Worm (Caenorhabditis elegans) whole organism, L4 larva: ENCODE results near the gene rps-14.
A peak's percentile ranks its signal among the peaks of the same experiment; 100 is the strongest.

ENCODE experiments used
- D1046.2 ChIP-seq: fragments of 200-800 bp; sonication (Bioruptor generic); IDR thresholded peaks from 2 replicates; pipeline ENCODE4 v1.3.6; 2022; ENCODE audit warnings: missing genetic modification characterization, missing compliant biosample characterization
- F37D6.2 ChIP-seq: sonication (generic microtip); optimal IDR thresholded peaks from 2 replicates; lab custom pipeline; 2016; ENCODE audit warnings: mild to moderate bottlenecking, missing genetic modification characterization, missing compliant biosample characterization
- T20F7.1 ChIP-seq: fragments of 200-800 bp; sonication (Bioruptor generic); optimal IDR thresholded peaks from 2 replicates; lab custom pipeline; 2018; ENCODE audit warnings: mild to moderate bottlenecking, missing genetic modification characterization, missing compliant biosample characterization
- T26A8.4 ChIP-seq: fragments of 200-800 bp; sonication (Bioruptor generic); IDR thresholded peaks from 2 replicates; pipeline ENCODE4 v1.3.6; 2022; ENCODE audit warnings: missing genetic modification characterization, missing compliant biosample characterization
- Y48G9A.11 ChIP-seq: fragments of 200-800 bp; sonication (Bioruptor generic); IDR thresholded peaks from 2 replicates; pipeline ENCODE4 v1.3.6; 2022; ENCODE audit warnings: missing genetic modification reagents, missing genetic modification characterization, missing compliant biosample characterization
- Y75B8A.6 ChIP-seq: fragments of 200-800 bp; sonication (Bioruptor generic); IDR thresholded peaks from 2 replicates; pipeline ENCODE4 v1.3.6; 2022; ENCODE audit warnings: missing genetic modification reagents, missing genetic modification characterization, missing compliant biosample characterization
- ZK337.2 ChIP-seq: fragments of 200-800 bp; sonication (Bioruptor generic); IDR thresholded peaks from 2 replicates; pipeline ENCODE4 v1.3.6; 2022; ENCODE audit warnings: missing genetic modification reagents, missing genetic modification characterization, missing compliant biosample characterization
- ZK546.5 ChIP-seq, 2 experiments: sonication (generic microtip); optimal IDR thresholded peaks; 2 replicates each; lab custom pipeline; 2017; ENCODE audit warnings: missing biosample characterization in 2 of 2, missing genetic modification characterization in 2 of 2
- aha-1 ChIP-seq: fragments of 150-350 bp; peaks from one replicate; lab custom pipeline; 2014; ENCODE audit warnings: missing biosample characterization, missing genetic modification characterization
- arid-1 ChIP-seq: fragments of 200-800 bp; sonication (Bioruptor generic); conservative IDR thresholded peaks from 2 replicates; pipeline ENCODE4 v1.3.6; 2022; ENCODE audit warnings: missing genetic modification reagents, missing genetic modification characterization, missing compliant biosample characterization
- ceh-82 ChIP-seq: sonication (generic microtip); optimal IDR thresholded peaks from 2 replicates; lab custom pipeline; 2017; ENCODE audit warnings: missing biosample characterization, missing genetic modification characterization
- ces-1 ChIP-seq: fragments of 150-350 bp; sonication (generic microtip); optimal IDR thresholded peaks from 4 replicates; lab custom pipeline; 2014; ENCODE audit warnings: missing biosample characterization, missing genetic modification reagents, missing genetic modification characterization
- cey-2 ChIP-seq: sonication (generic microtip); optimal IDR thresholded peaks from 3 replicates; lab custom pipeline; 2017; ENCODE audit warnings: missing genetic modification characterization, mild to moderate bottlenecking, missing compliant biosample characterization, antibody characterized with exemption, borderline replicate concordance; ENCODE audit not compliant: insufficient read depth
- daf-16 ChIP-seq, 3 experiments: sonication (generic microtip); optimal IDR thresholded peaks; 2 replicates each; lab custom pipeline; 2016 to 2017; ENCODE audit warnings: missing genetic modification characterization in 3 of 3, missing genetic modification reagents in 3 of 3, mild to moderate bottlenecking in 2 of 3, missing compliant biosample characterization in 2 of 3, missing biosample characterization in 1 of 3, moderate library complexity in 1 of 3
- daf-19 ChIP-seq: fragments of 200-800 bp; sonication (Bioruptor generic); conservative IDR thresholded peaks from 2 replicates; pipeline ENCODE4 v1.3.6; 2022; ENCODE audit warnings: missing genetic modification characterization, missing compliant biosample characterization
- dmd-6 ChIP-seq: fragments of 200-800 bp; sonication (Bioruptor generic); IDR thresholded peaks from 2 replicates; pipeline ENCODE4 v1.3.6; 2022; ENCODE audit warnings: missing genetic modification reagents, missing genetic modification characterization, missing compliant biosample characterization
- dmd-9 ChIP-seq: fragments of 200-800 bp; sonication (Bioruptor generic); IDR thresholded peaks from 2 replicates; pipeline ENCODE4 v1.3.6; 2022; ENCODE audit warnings: missing genetic modification reagents, missing genetic modification characterization, missing compliant biosample characterization
- dpl-1 ChIP-seq: fragments of 150-350 bp; optimal IDR thresholded peaks from 2 replicates; lab custom pipeline; 2014; ENCODE audit warnings: missing biosample characterization, missing genetic modification reagents, missing genetic modification characterization
- duxl-1 ChIP-seq: sonication (generic microtip); optimal IDR thresholded peaks from 2 replicates; lab custom pipeline; 2016; ENCODE audit warnings: mild to moderate bottlenecking, missing genetic modification characterization, moderate library complexity, missing compliant biosample characterization; ENCODE audit not compliant: poor library complexity
- dve-1 ChIP-seq: sonication (generic microtip); optimal IDR thresholded peaks from 2 replicates; lab custom pipeline; 2017; ENCODE audit warnings: antibody characterized with exemption, mild to moderate bottlenecking, missing genetic modification characterization, missing compliant biosample characterization; ENCODE audit not compliant: insufficient read depth
- egl-27 ChIP-seq: sonication (generic microtip); optimal IDR thresholded peaks from 3 replicates; lab custom pipeline; 2017; ENCODE audit warnings: missing biosample characterization, missing genetic modification reagents, missing genetic modification characterization
- fkh-10 ChIP-seq: fragments of 150-350 bp; optimal IDR thresholded peaks from 2 replicates; lab custom pipeline; 2014; ENCODE audit warnings: missing biosample characterization, missing genetic modification reagents, missing genetic modification characterization
- hif-1 ChIP-seq, 2 experiments: sonication (generic microtip); optimal IDR thresholded peaks; 2 replicates each; lab custom pipeline; 2016 to 2017; ENCODE audit warnings: missing compliant biosample characterization in 2 of 2, missing genetic modification characterization in 2 of 2, missing genetic modification reagents in 2 of 2, missing genotype in 2 of 2, mild to moderate bottlenecking in 1 of 2
- hlh-30 ChIP-seq: sonication (generic microtip); optimal IDR thresholded peaks from 2 replicates; lab custom pipeline; 2017; ENCODE audit warnings: antibody characterized with exemption, mild to moderate bottlenecking, missing genetic modification characterization, missing compliant biosample characterization; ENCODE audit not compliant: insufficient read depth
- hmg-1.1 ChIP-seq: fragments of 200-800 bp; sonication (Bioruptor generic); IDR thresholded peaks from 2 replicates; pipeline ENCODE4 v1.3.6; 2022; ENCODE audit warnings: missing genetic modification reagents, missing genetic modification characterization, missing compliant biosample characterization
- lin-1 ChIP-seq: fragments of 200-800 bp; sonication (Bioruptor generic); IDR thresholded peaks from 2 replicates; pipeline ENCODE4 v1.3.6; 2022; ENCODE audit warnings: missing genetic modification reagents, missing genetic modification characterization, missing compliant biosample characterization
- lin-13 ChIP-seq: fragments of 150-350 bp; optimal IDR thresholded peaks from 2 replicates; lab custom pipeline; 2014; ENCODE audit warnings: missing biosample characterization, missing genetic modification reagents, missing genetic modification characterization
- lin-38 ChIP-seq: fragments of 200-800 bp; sonication (Bioruptor generic); IDR thresholded peaks from 2 replicates; pipeline ENCODE4 v1.3.6; 2022; ENCODE audit warnings: missing genetic modification reagents, missing genetic modification characterization, missing compliant biosample characterization
- lsy-2 ChIP-seq, 2 experiments: fragments of 150-350 bp in 1 of 2; sonication (generic microtip) in 1 of 2; optimal IDR thresholded peaks; 2 replicates each; lab custom pipeline; 2014 to 2017; ENCODE audit warnings: missing biosample characterization in 2 of 2, missing genetic modification characterization in 2 of 2
- mep-1 ChIP-seq: fragments of 150-350 bp; sonication (generic microtip); optimal IDR thresholded peaks from 3 replicates; lab custom pipeline; 2014; ENCODE audit warnings: missing biosample characterization, missing genetic modification characterization
- mes-2 ChIP-seq: sonication (generic microtip); optimal IDR thresholded peaks from 2 replicates; lab custom pipeline; 2016; ENCODE audit warnings: missing genotype, mild to moderate bottlenecking, missing genetic modification characterization, missing compliant biosample characterization; ENCODE audit not compliant: poor library complexity, severe bottlenecking
- mxl-3 ChIP-seq: fragments of 200-800 bp; sonication (Bioruptor generic); optimal IDR thresholded peaks from 2 replicates; lab custom pipeline; 2018; ENCODE audit warnings: mild to moderate bottlenecking, missing genetic modification characterization, missing compliant biosample characterization
- nhr-102 ChIP-seq: sonication (generic microtip); optimal IDR thresholded peaks from 2 replicates; lab custom pipeline; 2016; ENCODE audit warnings: mild to moderate bottlenecking, missing genetic modification characterization, moderate library complexity, missing compliant biosample characterization
- nhr-11 ChIP-seq: fragments of 150-350 bp; optimal IDR thresholded peaks from 2 replicates; lab custom pipeline; 2014; ENCODE audit warnings: missing biosample characterization, missing genetic modification characterization
- nhr-237 ChIP-seq: sonication (generic microtip); optimal IDR thresholded peaks from 2 replicates; lab custom pipeline; 2017; ENCODE audit warnings: missing biosample characterization, missing genetic modification characterization
- nhr-6 ChIP-seq: fragments of 150-350 bp; optimal IDR thresholded peaks from 2 replicates; lab custom pipeline; 2014; ENCODE audit warnings: missing biosample characterization, missing genetic modification characterization
- pha-4 ChIP-seq, 2 experiments: fragments of 150-350 bp in 1 of 2; fragments of 200-800 bp in 1 of 2; sonication (Bioruptor generic) in 1 of 2; IDR thresholded peaks in 1 of 2; optimal IDR thresholded peaks in 1 of 2; 2 replicates each; pipeline versions ENCODE4 v1.3.6 to Lab custom; 2014 to 2022; ENCODE audit warnings: missing genetic modification characterization in 2 of 2, missing genetic modification reagents in 2 of 2, missing biosample characterization in 1 of 2, missing compliant biosample characterization in 1 of 2
- sdz-12 ChIP-seq: fragments of 200-800 bp; sonication (Bioruptor generic); optimal IDR thresholded peaks from 2 replicates; lab custom pipeline; 2018; ENCODE audit warnings: mild to moderate bottlenecking, missing genetic modification characterization, missing compliant biosample characterization
- snpc-1.2 ChIP-seq: fragments of 200-800 bp; sonication (Bioruptor generic); IDR thresholded peaks from 2 replicates; pipeline ENCODE4 v1.3.6; 2022; ENCODE audit warnings: missing genetic modification reagents, missing genetic modification characterization, missing compliant biosample characterization
- snpc-4 ChIP-seq: fragments of 150-350 bp; optimal IDR thresholded peaks from 2 replicates; lab custom pipeline; 2014; ENCODE audit warnings: missing biosample characterization, missing genetic modification characterization
- spr-1 ChIP-seq: sonication (generic microtip); optimal IDR thresholded peaks from 2 replicates; lab custom pipeline; 2016; ENCODE audit warnings: mild to moderate bottlenecking, missing genetic modification characterization, missing compliant biosample characterization
- tra-1 ChIP-seq: fragments of 200-800 bp; sonication (Bioruptor generic); IDR thresholded peaks from 2 replicates; pipeline ENCODE4 v1.3.6; 2022; ENCODE audit warnings: missing genetic modification reagents, missing genetic modification characterization, missing compliant biosample characterization
- unc-130 ChIP-seq: sonication (generic microtip); optimal IDR thresholded peaks from 2 replicates; lab custom pipeline; 2016; ENCODE audit warnings: missing genetic modification reagents, missing genetic modification characterization, missing compliant biosample characterization
- zfp-3 ChIP-seq: fragments of 200-800 bp; sonication (Bioruptor generic); conservative IDR thresholded peaks from 2 replicates; pipeline ENCODE4 v1.3.6; 2022; ENCODE audit warnings: missing genetic modification reagents, missing genetic modification characterization, missing compliant biosample characterization
- zip-2 ChIP-seq: fragments of 150-350 bp; optimal IDR thresholded peaks from 2 replicates; lab custom pipeline; 2014; ENCODE audit warnings: missing biosample characterization, missing genetic modification characterization
- ztf-7 ChIP-seq: fragments of 150-350 bp; optimal IDR thresholded peaks from 2 replicates; lab custom pipeline; 2014; ENCODE audit warnings: missing biosample characterization, missing genetic modification characterization

The rps-14 gene

ce11 chrIII:7209721-7210120, 30.3 kb upstream of the rps-14 start, which contains the start of gene R151.2 (continued):
- no peak for TF ChIP-seq unc-130 (GFP tag; lab: Kevin White, UChicago)
- TF ChIP-seq ZK337.2 (GFP tag; lab: Robert Waterston, UW): no peak
- no peak for TF ChIP-seq pha-4 (GFP tag; IDR thresholded peaks at IDR 0.05; lab: Robert Waterston, UW)
- TF ChIP-seq pha-4 (tag; optimal IDR thresholded peaks at IDR 0.05; lab: Kevin White, UChicago): no peak
- TF ChIP-seq lin-38 (GFP tag; lab: Robert Waterston, UW): peak; percentile 29
- peak; percentile 14 for TF ChIP-seq mes-2
- TF ChIP-seq dmd-9: no peak
- no peak for TF ChIP-seq lin-1
- TF ChIP-seq fkh-10 (GFP tag; lab: Kevin White, UChicago): no peak
- no peak for TF ChIP-seq snpc-4
- no peak for TF ChIP-seq Y75B8A.6 (GFP tag; lab: Robert Waterston, UW)
- no peak for TF ChIP-seq ces-1
- no peak for TF ChIP-seq nhr-11 (tag; lab: Kevin White, UChicago)
- TF ChIP-seq hlh-30: no peak

ce11 chrIII:7207903-7208497, 28.6 kb upstream of the rps-14 start, which contains the start of gene rpl-6:
TSS of gene rpl-6 (plus strand) at chrIII:7208447.
- peak; percentile 56 for TF ChIP-seq spr-1 (tag; lab: Kevin White, UChicago)
- TF ChIP-seq aha-1: peak; percentile 99
- peak; percentile 60 for TF ChIP-seq dmd-6 (GFP tag; lab: Robert Waterston, UW)
- peak; percentile 20; the same call in 1 of the 2 replicates for TF ChIP-seq tra-1 (GFP tag; lab: Robert Waterston, UW)
- TF ChIP-seq sdz-12 (GFP tag; lab: Kevin White, UChicago): no peak
- TF ChIP-seq dve-1: peak; percentile 86
- peak; percentile 82 for TF ChIP-seq nhr-102
- peak; percentile 91 for TF ChIP-seq mep-1 (tag; lab: Kevin White, UChicago)
- peak; percentile 37; the same call in 1 of the 2 replicates for TF ChIP-seq daf-19 (GFP tag; lab: Robert Waterston, UW)
- TF ChIP-seq lsy-2 (tag; optimal IDR thresholded peaks at IDR 0.05; lab: Kevin White, UChicago): peak; percentile 98 to 100
- peak in 1 of 2 experiments; percentile 77 for TF ChIP-seq ZK546.5 (tag; optimal IDR thresholded peaks at IDR 0.05; lab: Kevin White, UChicago)
- TF ChIP-seq mxl-3: peak; percentile 31
- TF ChIP-seq nhr-237 (tag; lab: Kevin White, UChicago): no peak
- peak; percentile 76 for TF ChIP-seq T26A8.4 (GFP tag; lab: Robert Waterston, UW)
- peak; percentile 91 for TF ChIP-seq mes-2
- peak; percentile 78 for TF ChIP-seq hmg-1.1
- peak; percentile 38 for TF ChIP-seq zip-2 (tag; lab: Kevin White, UChicago)
- TF ChIP-seq F37D6.2 (tag; lab: Kevin White, UChicago): peak; percentile 46
- TF ChIP-seq arid-1 (GFP tag; lab: Robert Waterston, UW): peak; percentile 80
- peak in 1 of 2 experiments; percentile 82 for TF ChIP-seq hif-1 (tag; optimal IDR thresholded peaks at IDR 0.05; lab: Kevin White, UChicago)
- peak; percentile 77 for TF ChIP-seq lin-13 (GFP tag; lab: Kevin White, UChicago)
- TF ChIP-seq duxl-1 (tag; lab: Kevin White, UChicago): peak; percentile 64
- TF ChIP-seq ztf-7 (tag; lab: Kevin White, UChicago): peak; percentile 19
- peak; percentile 25 for TF ChIP-seq snpc-4
- no peak for TF ChIP-seq ceh-82 (tag; lab: Kevin White, UChicago)
- no peak for TF ChIP-seq Y48G9A.11 (GFP tag; lab: Robert Waterston, UW)
- TF ChIP-seq egl-27: peak; percentile 23
- peak; percentile 66; the same call in 1 of the 2 replicates for TF ChIP-seq zfp-3
- peak; percentile 82 for TF ChIP-seq lin-38 (GFP tag; lab: Robert Waterston, UW)
- no peak for TF ChIP-seq snpc-1.2
- peak; percentile 99 for TF ChIP-seq D1046.2 (GFP tag; lab: Robert Waterston, UW)
- TF ChIP-seq nhr-6 (tag; lab: Kevin White, UChicago): peak; percentile 90
- no peak for TF ChIP-seq cey-2 (tag; lab: Kevin White, UChicago)
- TF ChIP-seq daf-16 (GFP tag; optimal IDR thresholded peaks at IDR 0.05; lab: Kevin White, UChicago): no peak
- TF ChIP-seq daf-16 (tag; optimal IDR thresholded peaks at IDR 0.05; lab: Kevin White, UChicago): peak; percentile 85
- peak; percentile 87 for TF ChIP-seq T20F7.1 (GFP tag; lab: Kevin White, UChicago)
- peak; percentile 88 for TF ChIP-seq hlh-30
- TF ChIP-seq pha-4 (GFP tag; IDR thresholded peaks at IDR 0.05; lab: Robert Waterston, UW): peak; percentile 24; the same call in 1 of the 2 replicates
- peak; percentile 86 for TF ChIP-seq pha-4 (tag; optimal IDR thresholded peaks at IDR 0.05; lab: Kevin White, UChicago)
- TF ChIP-seq dpl-1 (GFP tag; lab: Kevin White, UChicago): peak; percentile 88
